Worm (Caenorhabditis elegans) whole organism, L1 larva: ENCODE measurements around the gene cec-1.

Experiments used
- C34B4.2 ChIP-seq: sonication (generic microtip); optimal IDR thresholded peaks from 2 replicates; lab custom pipeline; 2017; ENCODE audit warnings: mild to moderate bottlenecking, missing genetic modification characterization, missing compliant biosample characterization
- F16B12.6 ChIP-seq: fragments of 150-350 bp; optimal IDR thresholded peaks from 2 replicates; lab custom pipeline; 2014; ENCODE audit warnings: missing biosample characterization, missing genetic modification characterization
- Y116A8C.19 ChIP-seq: sonication (generic microtip); optimal IDR thresholded peaks from 2 replicates; lab custom pipeline; 2016; ENCODE audit warnings: missing compliant biosample characterization, missing genetic modification characterization, borderline replicate concordance
- aha-1 ChIP-seq: fragments of 150-350 bp; optimal IDR thresholded peaks from 2 replicates; lab custom pipeline; 2014; ENCODE audit warnings: missing biosample characterization, missing genetic modification characterization
- alr-1 ChIP-seq: fragments of 200-800 bp; sonication (Bioruptor generic); optimal IDR thresholded peaks from 2 replicates; lab custom pipeline; 2018; ENCODE audit warnings: borderline replicate concordance, mild to moderate bottlenecking, missing genetic modification characterization, missing compliant biosample characterization
- ceh-8 ChIP-seq: fragments of 200-800 bp; sonication (Bioruptor generic); optimal IDR thresholded peaks from 2 replicates; lab custom pipeline; 2018; ENCODE audit warnings: mild to moderate bottlenecking, missing genetic modification characterization, moderate library complexity, missing compliant biosample characterization
- ceh-82 ChIP-seq, 3 experiments: fragments of 150-350 bp in 1 of 3; sonication (generic microtip) in 2 of 3; optimal IDR thresholded peaks; 2 replicates each; lab custom pipeline; 2014 to 2017; ENCODE audit warnings: missing biosample characterization in 3 of 3, missing genetic modification characterization in 3 of 3
- ceh-88 ChIP-seq: fragments of 200-800 bp; sonication (Bioruptor generic); IDR thresholded peaks from 2 replicates; pipeline ENCODE4 v1.3.6; 2022; ENCODE audit warnings: missing genetic modification characterization, missing compliant biosample characterization
- ces-1 ChIP-seq: fragments of 150-350 bp; optimal IDR thresholded peaks from 2 replicates; lab custom pipeline; 2014; ENCODE audit warnings: missing biosample characterization, missing genetic modification reagents, missing genetic modification characterization
- dsc-1 ChIP-seq: sonication (generic microtip); optimal IDR thresholded peaks from 2 replicates; lab custom pipeline; 2016; ENCODE audit warnings: mild to moderate bottlenecking, missing genetic modification characterization, missing compliant biosample characterization
- efl-1 ChIP-seq, 4 experiments: fragments of 150-350 bp; optimal IDR thresholded peaks in 3 of 4; peaks in 1 of 4; 1 replicate in 1 of 4; 2 replicates in 3 of 4; lab custom pipeline; 2014; ENCODE audit warnings: missing biosample characterization in 2 of 4, missing genetic modification characterization in 2 of 4, missing genetic modification reagents in 2 of 4
- efl-3 ChIP-seq: fragments of 200-800 bp; sonication (Bioruptor generic); optimal IDR thresholded peaks from 2 replicates; lab custom pipeline; 2018; ENCODE audit warnings: mild to moderate bottlenecking, missing genetic modification characterization, missing compliant biosample characterization
- elt-2 ChIP-seq: sonication (generic microtip); optimal IDR thresholded peaks from 2 replicates; lab custom pipeline; 2016; ENCODE audit warnings: missing genetic modification characterization, mild to moderate bottlenecking, inconsistent platforms, missing compliant biosample characterization, missing genetic modification reagents
- elt-3 ChIP-seq, 6 experiments: fragments of 150-350 bp in 1 of 6; sonication (generic microtip); optimal IDR thresholded peaks; 2 replicates each; lab custom pipeline; 2017 to 2018; ENCODE audit warnings: missing biosample characterization in 6 of 6, missing genetic modification characterization in 6 of 6, inconsistent platforms in 1 of 6
- ets-5 ChIP-seq: fragments of 200-800 bp; sonication (Bioruptor generic); IDR thresholded peaks from 2 replicates; pipeline ENCODE4 v1.3.6; 2022; ENCODE audit warnings: missing genetic modification characterization, missing compliant biosample characterization
- fkh-4 ChIP-seq: sonication (generic microtip); optimal IDR thresholded peaks from 2 replicates; lab custom pipeline; 2016; ENCODE audit warnings: missing compliant biosample characterization, missing genetic modification characterization, borderline replicate concordance
- fkh-8 ChIP-seq: sonication (generic microtip); optimal IDR thresholded peaks from 2 replicates; lab custom pipeline; 2016; ENCODE audit warnings: mild to moderate bottlenecking, missing genetic modification characterization, missing compliant biosample characterization
- hpl-2 ChIP-seq: fragments of 150-350 bp; optimal IDR thresholded peaks from 2 replicates; lab custom pipeline; 2014; ENCODE audit warnings: missing biosample characterization, missing genetic modification reagents, missing genetic modification characterization
- irx-1 ChIP-seq: sonication (generic microtip); optimal IDR thresholded peaks from 2 replicates; lab custom pipeline; 2016; ENCODE audit warnings: missing genetic modification characterization, missing compliant biosample characterization
- isw-1 ChIP-seq: fragments of 200-800 bp; sonication (Bioruptor generic); IDR thresholded peaks from 2 replicates; pipeline ENCODE4 v1.3.6; 2022; ENCODE audit warnings: missing genetic modification characterization, missing compliant biosample characterization
- jun-1 ChIP-seq: fragments of 150-350 bp; optimal IDR thresholded peaks from 2 replicates; lab custom pipeline; 2014; ENCODE audit warnings: missing biosample characterization, missing genetic modification reagents, missing genetic modification characterization
- lin-13 ChIP-seq: fragments of 150-350 bp; optimal IDR thresholded peaks from 2 replicates; lab custom pipeline; 2014; ENCODE audit warnings: missing biosample characterization, missing genetic modification reagents, missing genetic modification characterization
- lin-14 ChIP-seq: fragments of 200-800 bp; sonication (Bioruptor generic); optimal IDR thresholded peaks from 2 replicates; lab custom pipeline; 2018; ENCODE audit warnings: mild to moderate bottlenecking, missing genetic modification characterization, moderate library complexity, missing compliant biosample characterization
- mdl-1 ChIP-seq, 2 experiments: fragments of 150-350 bp; optimal IDR thresholded peaks; 2 replicates each; lab custom pipeline; 2014 to 2017; ENCODE audit warnings: missing biosample characterization in 2 of 2, missing genetic modification characterization in 2 of 2, inconsistent platforms in 1 of 2
- mep-1 ChIP-seq: fragments of 150-350 bp; optimal IDR thresholded peaks from 2 replicates; lab custom pipeline; 2014; ENCODE audit warnings: missing biosample characterization, missing genetic modification characterization
- nhr-20 ChIP-seq: sonication (generic microtip); optimal IDR thresholded peaks from 2 replicates; lab custom pipeline; 2016; ENCODE audit warnings: mild to moderate bottlenecking, missing genetic modification characterization, missing compliant biosample characterization
- nhr-237 ChIP-seq: fragments of 150-350 bp; optimal IDR thresholded peaks from 2 replicates; lab custom pipeline; 2014; ENCODE audit warnings: missing biosample characterization, missing genetic modification characterization
- nhr-28 ChIP-seq: fragments of 150-350 bp; optimal IDR thresholded peaks from 2 replicates; lab custom pipeline; 2014; ENCODE audit warnings: missing biosample characterization, missing genetic modification characterization
- nhr-71 ChIP-seq: sonication (generic microtip); optimal IDR thresholded peaks from 2 replicates; lab custom pipeline; 2016; ENCODE audit warnings: mild to moderate bottlenecking, missing genetic modification characterization, moderate library complexity, missing compliant biosample characterization
- nhr-77 ChIP-seq: fragments of 150-350 bp; optimal IDR thresholded peaks from 2 replicates; lab custom pipeline; 2014; ENCODE audit warnings: missing biosample characterization, missing genetic modification characterization
- nhr-84 ChIP-seq: sonication (generic microtip); optimal IDR thresholded peaks from 2 replicates; lab custom pipeline; 2017; ENCODE audit warnings: missing biosample characterization, missing genetic modification characterization
- nhr-85 ChIP-seq: sonication (generic microtip); peaks from one replicate; lab custom pipeline; 2016; ENCODE audit warnings: missing genetic modification characterization, inconsistent platforms, missing compliant biosample characterization
- pag-3 ChIP-seq: sonication (generic microtip); optimal IDR thresholded peaks from 2 replicates; lab custom pipeline; 2017; ENCODE audit warnings: missing genetic modification characterization, mild to moderate bottlenecking, missing compliant biosample characterization, antibody characterized with exemption, borderline replicate concordance; ENCODE audit not compliant: insufficient read depth
- pax-3 ChIP-seq: fragments of 200-800 bp; sonication (Bioruptor generic); optimal IDR thresholded peaks from 2 replicates; lab custom pipeline; 2018; ENCODE audit warnings: mild to moderate bottlenecking, missing genetic modification characterization, moderate library complexity, missing compliant biosample characterization
- pqm-1 ChIP-seq: sonication (generic microtip); optimal IDR thresholded peaks from 3 replicates; lab custom pipeline; 2017; ENCODE audit warnings: missing biosample characterization, missing genetic modification characterization
- rnt-1 ChIP-seq: sonication (generic microtip); optimal IDR thresholded peaks from 2 replicates; lab custom pipeline; 2016; ENCODE audit warnings: mild to moderate bottlenecking, missing genetic modification characterization, moderate library complexity, missing compliant biosample characterization
- snpc-4 ChIP-seq: fragments of 150-350 bp; optimal IDR thresholded peaks from 2 replicates; lab custom pipeline; 2014; ENCODE audit warnings: missing biosample characterization, missing genetic modification characterization
- snu-23 ChIP-seq: sonication (generic microtip); optimal IDR thresholded peaks from 2 replicates; lab custom pipeline; 2016; ENCODE audit warnings: missing genetic modification characterization, missing compliant biosample characterization
- sptf-1 ChIP-seq: fragments of 150-350 bp; optimal IDR thresholded peaks from 2 replicates; lab custom pipeline; 2014; ENCODE audit warnings: missing biosample characterization, missing genetic modification characterization
- swsn-7 ChIP-seq: sonication (generic microtip); optimal IDR thresholded peaks from 2 replicates; lab custom pipeline; 2016; ENCODE audit warnings: missing genetic modification characterization, missing compliant biosample characterization
- tlp-1 ChIP-seq: fragments of 150-350 bp; optimal IDR thresholded peaks from 2 replicates; lab custom pipeline; 2014; ENCODE audit warnings: missing biosample characterization, missing genetic modification characterization
- unc-130 ChIP-seq: fragments of 150-350 bp; optimal IDR thresholded peaks from 2 replicates; lab custom pipeline; 2017; ENCODE audit warnings: missing biosample characterization, missing genetic modification characterization, inconsistent platforms
- unc-30 ChIP-seq: sonication (generic microtip); optimal IDR thresholded peaks from 2 replicates; lab custom pipeline; 2017; ENCODE audit warnings: missing biosample characterization, missing genetic modification characterization
- unc-98 ChIP-seq: fragments of 200-800 bp; sonication (Bioruptor generic); IDR thresholded peaks from 2 replicates; pipeline ENCODE4 v1.3.6; 2022; ENCODE audit warnings: missing genetic modification characterization, missing compliant biosample characterization
- vab-15 ChIP-seq: sonication (generic microtip); optimal IDR thresholded peaks from 2 replicates; lab custom pipeline; 2017; ENCODE audit warnings: missing genotype, mild to moderate bottlenecking, missing genetic modification characterization, missing compliant biosample characterization
- zag-1 ChIP-seq: fragments of 150-350 bp; optimal IDR thresholded peaks from 2 replicates; lab custom pipeline; 2014; ENCODE audit warnings: missing biosample characterization, missing genetic modification characterization
- ztf-11 ChIP-seq, 2 experiments: sonication (generic microtip); optimal IDR thresholded peaks; 2 replicates each; lab custom pipeline; 2016 to 2017; ENCODE audit warnings: missing genetic modification characterization in 2 of 2, missing biosample characterization in 1 of 2, missing compliant biosample characterization in 1 of 2
- ztf-4 ChIP-seq: fragments of 150-350 bp; optimal IDR thresholded peaks from 2 replicates; lab custom pipeline; 2014; ENCODE audit warnings: missing biosample characterization, missing genetic modification characterization

cec-1 gene

ce11 chrIII:8400478-8400877 is 25.7 kb upstream of the cec-1 start:
- TF ChIP-seq fkh-4 (tag; lab: Kevin White, UChicago) = no peak
- TF ChIP-seq mep-1 (tag; lab: Kevin White, UChicago) = no peak
- no peak for TF ChIP-seq ceh-82 (tag; optimal IDR thresholded peaks at IDR 0.05; lab: Kevin White, UChicago)
- TF ChIP-seq lin-14 (GFP tag; lab: Kevin White, UChicago) = peak; percentile 7
- TF ChIP-seq snu-23 (GFP tag; lab: Kevin White, UChicago) = no peak
- TF ChIP-seq nhr-20 (tag; lab: Kevin White, UChicago) = peak; percentile 26
- no peak for TF ChIP-seq unc-98
- no peak for TF ChIP-seq efl-1 (optimal IDR thresholded peaks at IDR 0.05; lab: Kevin White, UChicago)
- peak in 1 of 2 experiments; percentile 78 for TF ChIP-seq efl-1 (GFP tag; optimal IDR thresholded peaks at IDR 0.05 in 1 of 2; lab: Kevin White, UChicago)
- TF ChIP-seq tlp-1 (tag; lab: Kevin White, UChicago) = peak; percentile 79
- TF ChIP-seq nhr-85 (tag; lab: Kevin White, UChicago) = no peak
- TF ChIP-seq swsn-7 (tag; lab: Kevin White, UChicago) = no peak
- TF ChIP-seq nhr-28 (tag; lab: Kevin White, UChicago) = no peak
- TF ChIP-seq jun-1 (tag; lab: Kevin White, UChicago) = peak; percentile 44
- TF ChIP-seq nhr-84 (tag; lab: Kevin White, UChicago) = no peak
- no peak for TF ChIP-seq alr-1 (tag; lab: Kevin White, UChicago)
- no peak for TF ChIP-seq zag-1 (tag; lab: Kevin White, UChicago)
- TF ChIP-seq pqm-1 (tag; lab: Kevin White, UChicago) = peak; percentile 97
- TF ChIP-seq elt-3 (tag; optimal IDR thresholded peaks at IDR 0.05; lab: Kevin White, UChicago) = no peak
- no peak for TF ChIP-seq ceh-88 (GFP tag; lab: Robert Waterston, UW)
- TF ChIP-seq nhr-77 (tag; lab: Kevin White, UChicago) = no peak
- no peak for TF ChIP-seq isw-1 (GFP tag; lab: Robert Waterston, UW)
- TF ChIP-seq hpl-2 (GFP tag; lab: Kevin White, UChicago) = no peak
- peak; percentile 97 for TF ChIP-seq elt-2 (tag; lab: Kevin White, UChicago)
- TF ChIP-seq ztf-11 (tag; optimal IDR thresholded peaks at IDR 0.05; lab: Kevin White, UChicago) = no peak
- peak in 1 of 2 experiments; percentile 23 for TF ChIP-seq mdl-1 (tag; optimal IDR thresholded peaks at IDR 0.05; lab: Kevin White, UChicago)
- peak; percentile 11 for TF ChIP-seq nhr-71 (tag; lab: Kevin White, UChicago)
- TF ChIP-seq ceh-8 = no peak

- no peak for TF ChIP-seq C34B4.2 (tag; lab: Kevin White, UChicago)
- no peak for TF ChIP-seq unc-30
- TF ChIP-seq tlp-1 (tag; lab: Kevin White, UChicago) = no peak
- no peak for TF ChIP-seq hpl-2 (GFP tag; lab: Kevin White, UChicago)
- TF ChIP-seq irx-1 (tag; lab: Kevin White, UChicago) = no peak
- TF ChIP-seq unc-130 (tag; lab: Kevin White, UChicago) = no peak
- TF ChIP-seq rnt-1 (tag; lab: Kevin White, UChicago) = no peak
- no peak for TF ChIP-seq nhr-237 (tag; lab: Kevin White, UChicago)
- no peak for TF ChIP-seq efl-3 (GFP tag; lab: Kevin White, UChicago)
- TF ChIP-seq ets-5 (GFP tag; lab: Robert Waterston, UW) = no peak
Measured at ce11 chrIII:8401887-8402286, 24.2 kb upstream of the cec-1 start, which contains the start of gene lap-1. Gene lap-1 (minus strand): TSS chrIII:8401928.

DNA sequence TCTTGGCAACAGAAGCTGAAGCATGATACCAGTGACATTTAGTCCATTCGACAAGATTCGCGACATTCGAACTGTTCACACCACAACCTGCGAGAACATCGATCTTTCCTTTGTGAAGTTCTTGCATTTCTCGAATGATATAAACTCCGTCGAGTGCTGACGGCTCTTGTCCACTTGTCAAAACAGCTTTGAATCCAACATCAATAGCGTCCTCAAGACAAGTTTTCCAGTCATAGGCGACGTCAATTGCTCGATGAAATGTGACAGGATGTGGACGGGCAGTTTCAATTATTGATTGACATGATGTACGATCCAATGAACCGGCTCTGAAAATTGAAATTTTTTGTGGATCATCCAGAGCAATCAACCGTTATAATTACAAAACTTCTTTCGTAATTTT is 23.5 kb upstream of the cec-1 start:
- no peak for TF ChIP-seq unc-30
- TF ChIP-seq swsn-7 (tag; lab: Kevin White, UChicago) = no peak
- no peak for TF ChIP-seq ces-1 (GFP tag; lab: Kevin White, UChicago)
- TF ChIP-seq fkh-4 (tag; lab: Kevin White, UChicago) = no peak
- TF ChIP-seq sptf-1 (tag; lab: Kevin White, UChicago) = no peak
- no peak for TF ChIP-seq dsc-1 (tag; lab: Kevin White, UChicago)
- no peak for TF ChIP-seq lin-13
- TF ChIP-seq nhr-28 (tag; lab: Kevin White, UChicago) = no peak
- TF ChIP-seq snpc-4 = no peak
- TF ChIP-seq ztf-4 (tag; lab: Kevin White, UChicago) = no peak
- no peak for TF ChIP-seq pag-3 (tag; lab: Kevin White, UChicago)
- TF ChIP-seq fkh-8 (tag; lab: Kevin White, UChicago) = no peak
- TF ChIP-seq zag-1 (tag; lab: Kevin White, UChicago) = no peak
- no peak for TF ChIP-seq aha-1 (tag; lab: Kevin White, UChicago)
- no peak for TF ChIP-seq tlp-1 (tag; lab: Kevin White, UChicago)
- TF ChIP-seq vab-15 = no peak
- no peak for TF ChIP-seq Y116A8C.19
- TF ChIP-seq pax-3 = no peak
- no peak for TF ChIP-seq nhr-237 (tag; lab: Kevin White, UChicago)
- TF ChIP-seq F16B12.6 = no peak
- TF ChIP-seq, all 84 proteins: peak for 0
